Fruit fly (Drosophila melanogaster) whole organism, embryonic: Measurements from ENCODE around the gene CG42759.
A peak's percentile ranks its signal among the peaks of the same experiment; 100 is the strongest.

Experiments used
- ATbp ChIP-seq: fragments of 200-800 bp; sonication (Bioruptor generic); optimal IDR thresholded peaks from 2 replicates; lab custom pipeline; 2017; ENCODE audit warnings: missing biosample characterization, mild to moderate bottlenecking, missing genetic modification characterization, missing genetic modification reagents
- Ada2b ChIP-seq: fragments of 200-800 bp; sonication (Bioruptor generic); IDR thresholded peaks from 2 replicates; pipeline ENCODE4 v1.3.6; 2022; ENCODE audit warnings: missing biosample characterization, missing genetic modification characterization
- Atf-2 ChIP-seq: fragments of 200-800 bp; sonication (Bioruptor generic); optimal IDR thresholded peaks from 2 replicates; lab custom pipeline; 2016; ENCODE audit warnings: missing biosample characterization, missing genetic modification characterization
- Atf3 ChIP-seq: fragments of 200-800 bp; sonication (Bioruptor generic); optimal IDR thresholded peaks from 3 replicates; lab custom pipeline; 2016; ENCODE audit warnings: missing biosample characterization, missing genetic modification characterization
- CG11085 ChIP-seq: fragments of 200-800 bp; sonication (Bioruptor generic); IDR thresholded peaks from 2 replicates; pipeline ENCODE4 v1.3.6; 2022; ENCODE audit warnings: missing biosample characterization, missing genetic modification characterization
- CG14050 ChIP-seq: fragments of 200-800 bp; sonication (Bioruptor generic); IDR thresholded peaks from 3 replicates; pipeline ENCODE4 v1.3.6; 2022; ENCODE audit warnings: missing biosample characterization, missing genetic modification characterization
- CG14667 ChIP-seq: fragments of 200-800 bp; sonication (Bioruptor generic); IDR thresholded peaks from 2 replicates; pipeline ENCODE4 v1.3.6; 2022; ENCODE audit warnings: missing biosample characterization, missing genetic modification characterization
- CG17912 ChIP-seq: fragments of 200-800 bp; sonication (Bioruptor generic); optimal IDR thresholded peaks from 2 replicates; lab custom pipeline; 2018; ENCODE audit warnings: missing biosample characterization, mild to moderate bottlenecking, missing genetic modification characterization
- CG2678 ChIP-seq: fragments of 200-800 bp; sonication (Bioruptor generic); optimal IDR thresholded peaks from 3 replicates; lab custom pipeline; 2019; ENCODE audit warnings: missing biosample characterization, mild to moderate bottlenecking, missing genetic modification characterization, moderate library complexity
- CG31365 ChIP-seq: fragments of 200-800 bp; sonication (Bioruptor generic); optimal IDR thresholded peaks from 2 replicates; lab custom pipeline; 2018; ENCODE audit warnings: missing biosample characterization, mild to moderate bottlenecking, missing genetic modification characterization
- CG31441 ChIP-seq: fragments of 200-800 bp; sonication (Bioruptor generic); IDR thresholded peaks from 2 replicates; pipeline ENCODE4 v1.3.6; 2022; ENCODE audit warnings: missing biosample characterization, missing genetic modification characterization
- CG3995 ChIP-seq: fragments of 200-800 bp; sonication (Bioruptor generic); optimal IDR thresholded peaks from 3 replicates; lab custom pipeline; 2016; ENCODE audit warnings: missing biosample characterization, missing genetic modification characterization
- CG5180 ChIP-seq: fragments of 200-800 bp; sonication (Bioruptor generic); optimal IDR thresholded peaks from 3 replicates; lab custom pipeline; 2017; ENCODE audit warnings: missing biosample characterization, missing genetic modification characterization, mild to moderate bottlenecking, moderate library complexity, missing genetic modification reagents
- CG6254 ChIP-seq: fragments of 200-800 bp; sonication (Bioruptor generic); optimal IDR thresholded peaks from 3 replicates; lab custom pipeline; 2017; ENCODE audit warnings: mild to moderate bottlenecking, missing biosample characterization, missing genetic modification reagents, missing genetic modification characterization
- CG6765 ChIP-seq: fragments of 200-800 bp; sonication (Bioruptor generic); optimal IDR thresholded peaks from 3 replicates; lab custom pipeline; 2017; ENCODE audit warnings: missing biosample characterization, mild to moderate bottlenecking, missing genetic modification characterization
- CG7357 ChIP-seq: fragments of 200-800 bp; sonication (Bioruptor generic); IDR thresholded peaks from 3 replicates; pipeline ENCODE4 v1.3.6; 2022; ENCODE audit warnings: missing biosample characterization, missing genetic modification characterization
- CG7745 ChIP-seq: fragments of 200-800 bp; sonication (Bioruptor generic); optimal IDR thresholded peaks from 2 replicates; lab custom pipeline; 2018; ENCODE audit warnings: missing biosample characterization, mild to moderate bottlenecking, missing genetic modification characterization, moderate library complexity
- CG7786 ChIP-seq: fragments of 200-800 bp; sonication (Bioruptor generic); optimal IDR thresholded peaks from 2 replicates; lab custom pipeline; 2016; ENCODE audit warnings: missing biosample characterization, missing genetic modification characterization
- CG9437 ChIP-seq: fragments of 200-800 bp; sonication (Bioruptor generic); optimal IDR thresholded peaks from 2 replicates; lab custom pipeline; 2018; ENCODE audit warnings: missing biosample characterization, mild to moderate bottlenecking, missing genetic modification characterization
- CG9727 ChIP-seq: fragments of 200-800 bp; sonication (Bioruptor generic); optimal IDR thresholded peaks from 3 replicates; lab custom pipeline; 2017; ENCODE audit warnings: missing biosample characterization, mild to moderate bottlenecking, missing genetic modification characterization
- Deaf1 ChIP-seq: fragments of 200-800 bp; optimal IDR thresholded peaks from 3 replicates; lab custom pipeline; 2019; ENCODE audit warnings: missing biosample characterization, mild to moderate bottlenecking, missing genetic modification characterization, moderate library complexity
- E2f2 ChIP-seq: fragments of 200-800 bp; sonication (Bioruptor generic); IDR thresholded peaks from 2 replicates; pipeline ENCODE4 v1.3.6; 2022; ENCODE audit warnings: missing biosample characterization, missing genetic modification characterization
- ERR ChIP-seq: fragments of 200-800 bp; sonication (Bioruptor generic); optimal IDR thresholded peaks from 2 replicates; lab custom pipeline; 2016; ENCODE audit warnings: missing biosample characterization, missing genetic modification characterization
- HHEX ChIP-seq: fragments of 200-800 bp; sonication (Bioruptor generic); optimal IDR thresholded peaks from 3 replicates; lab custom pipeline; 2017; ENCODE audit warnings: missing biosample characterization, mild to moderate bottlenecking, missing genetic modification characterization, missing genetic modification reagents
- Hand ChIP-seq: fragments of 200-800 bp; sonication (Bioruptor generic); optimal IDR thresholded peaks from 2 replicates; lab custom pipeline; 2017; ENCODE audit warnings: mild to moderate bottlenecking, missing biosample characterization, missing genetic modification reagents, missing genetic modification characterization
- Hr3 ChIP-seq: fragments of 200-800 bp; sonication (Bioruptor generic); optimal IDR thresholded peaks from 3 replicates; lab custom pipeline; 2016; ENCODE audit warnings: missing biosample characterization, missing genetic modification characterization
- Hr78 ChIP-seq, 2 experiments: fragments of 200-800 bp in 1 of 2; fragments of >200 bp in 1 of 2; sonication (Bioruptor generic) in 1 of 2; optimal IDR thresholded peaks; 2 replicates each; lab custom pipeline; 2017 to 2019; ENCODE audit warnings: missing biosample characterization in 2 of 2, missing genetic modification characterization in 2 of 2, mild to moderate bottlenecking in 1 of 2, moderate library complexity in 1 of 2
- MBD-R2 ChIP-seq: fragments of 200-800 bp; sonication (Bioruptor generic); IDR thresholded peaks from 2 replicates; pipeline ENCODE4 v1.3.6; 2022; ENCODE audit warnings: missing biosample characterization, missing genetic modification characterization
- Mrtf ChIP-seq: fragments of 200-800 bp; sonication (Bioruptor generic); IDR thresholded peaks from 3 replicates; pipeline ENCODE4 v1.3.6; 2022; ENCODE audit warnings: missing biosample characterization, missing genetic modification characterization
- Nf-YB ChIP-seq: fragments of 200-800 bp; sonication (Bioruptor generic); optimal IDR thresholded peaks from 3 replicates; lab custom pipeline; 2019; ENCODE audit warnings: missing biosample characterization, mild to moderate bottlenecking, missing genetic modification characterization, moderate library complexity
- Sry-β ChIP-seq: fragments of 200-800 bp; sonication (Bioruptor generic); optimal IDR thresholded peaks from 2 replicates; lab custom pipeline; 2018; ENCODE audit warnings: missing biosample characterization, mild to moderate bottlenecking, missing genetic modification characterization, moderate library complexity
- Ssrp ChIP-seq: fragments of 200-800 bp; sonication (Bioruptor generic); optimal IDR thresholded peaks from 2 replicates; lab custom pipeline; 2018; ENCODE audit warnings: missing biosample characterization, mild to moderate bottlenecking, missing genetic modification characterization, moderate library complexity
- Stat92E ChIP-seq, 3 experiments: fragments of >200 bp in 2 of 3; fragments of 200-800 bp in 1 of 3; sonication (Bioruptor generic) in 1 of 3; optimal IDR thresholded peaks; 2 replicates each; lab custom pipeline; 2017 to 2019; ENCODE audit warnings: missing biosample characterization in 3 of 3, missing genetic modification characterization in 3 of 3, mild to moderate bottlenecking in 1 of 3, moderate library complexity in 1 of 3
- Taf1 ChIP-seq: fragments of 200-800 bp; sonication (Bioruptor generic); IDR thresholded peaks from 2 replicates; pipeline ENCODE4 v1.3.6; 2022; ENCODE audit warnings: missing biosample characterization, missing genetic modification characterization
- Trl ChIP-seq, 3 experiments: fragments of >200 bp in 2 of 3; fragments of 200-800 bp in 1 of 3; sonication (Bioruptor generic) in 1 of 3; optimal IDR thresholded peaks; 2 replicates in 1 of 3; 3 replicates in 2 of 3; lab custom pipeline; 2016 to 2017; ENCODE audit warnings: missing biosample characterization in 1 of 3, missing genetic modification characterization in 1 of 3
- az2 ChIP-seq: fragments of 200-800 bp; sonication (Bioruptor generic); optimal IDR thresholded peaks from 3 replicates; lab custom pipeline; 2016; ENCODE audit warnings: missing biosample characterization, missing genetic modification characterization
- bowl ChIP-seq: fragments of 200-800 bp; sonication (Bioruptor generic); IDR thresholded peaks from 2 replicates; pipeline ENCODE4 v1.3.6; 2022; ENCODE audit warnings: missing biosample characterization, missing genetic modification characterization
- cg ChIP-seq: fragments of 200-800 bp; sonication (Bioruptor generic); optimal IDR thresholded peaks from 3 replicates; lab custom pipeline; 2019; ENCODE audit warnings: missing biosample characterization, mild to moderate bottlenecking, missing genetic modification characterization, moderate library complexity
- chn ChIP-seq: fragments of 200-800 bp; sonication (Bioruptor generic); optimal IDR thresholded peaks from 2 replicates; lab custom pipeline; 2016; ENCODE audit warnings: missing biosample characterization, missing genetic modification characterization
- crc ChIP-seq: fragments of 200-800 bp; sonication (Bioruptor generic); optimal IDR thresholded peaks from 2 replicates; lab custom pipeline; 2016; ENCODE audit warnings: missing biosample characterization, missing genetic modification characterization
- gce ChIP-seq: fragments of 200-800 bp; sonication (Bioruptor generic); IDR thresholded peaks from 3 replicates; pipeline ENCODE4 v1.3.6; 2022; ENCODE audit warnings: missing biosample characterization, missing genetic modification characterization
- gsb-n ChIP-seq: fragments of 200-800 bp; sonication (Bioruptor generic); optimal IDR thresholded peaks from 3 replicates; lab custom pipeline; 2018; ENCODE audit warnings: missing biosample characterization, mild to moderate bottlenecking, missing genetic modification characterization
- kah ChIP-seq: fragments of 200-800 bp; sonication (Bioruptor generic); optimal IDR thresholded peaks from 2 replicates; lab custom pipeline; 2018; ENCODE audit warnings: missing biosample characterization, mild to moderate bottlenecking, missing genetic modification characterization
- lola ChIP-seq, 3 experiments: fragments of >200 bp in 2 of 3; fragments of 200-800 bp in 1 of 3; sonication (Bioruptor generic) in 1 of 3; optimal IDR thresholded peaks; 2 replicates each; lab custom pipeline; 2017 to 2019; ENCODE audit warnings: missing biosample characterization in 3 of 3, missing genetic modification characterization in 3 of 3, mild to moderate bottlenecking in 1 of 3, moderate library complexity in 1 of 3
- rib ChIP-seq: fragments of 200-800 bp; sonication (Bioruptor generic); IDR thresholded peaks from 2 replicates; pipeline ENCODE4 v1.3.6; 2022; ENCODE audit warnings: missing biosample characterization, missing genetic modification characterization
- scrt ChIP-seq: fragments of 200-800 bp; sonication (Bioruptor generic); optimal IDR thresholded peaks from 2 replicates; lab custom pipeline; 2018; ENCODE audit warnings: missing biosample characterization, mild to moderate bottlenecking, missing genetic modification characterization, moderate library complexity
- slbo ChIP-seq: fragments of 200-800 bp; sonication (Bioruptor generic); IDR thresholded peaks from 2 replicates; pipeline ENCODE4 v1.3.6; 2022; ENCODE audit warnings: missing biosample characterization, missing genetic modification characterization
- vnd ChIP-seq: fragments of 200-800 bp; sonication (Bioruptor generic); IDR thresholded peaks from 3 replicates; pipeline ENCODE4 v1.3.6; 2022; ENCODE audit warnings: missing biosample characterization, missing genetic modification characterization; ENCODE audit not compliant: partially characterized antibody
- vvl ChIP-seq: fragments of 200-800 bp; sonication (Bioruptor generic); IDR thresholded peaks from 2 replicates; pipeline ENCODE4 v1.3.6; 2022; ENCODE audit warnings: missing biosample characterization, missing genetic modification characterization
- zf30C ChIP-seq: fragments of 200-800 bp; sonication (Bioruptor generic); optimal IDR thresholded peaks from 3 replicates; lab custom pipeline; 2018; ENCODE audit warnings: missing biosample characterization, mild to moderate bottlenecking, missing genetic modification characterization

Gene CG42759

DNA sequence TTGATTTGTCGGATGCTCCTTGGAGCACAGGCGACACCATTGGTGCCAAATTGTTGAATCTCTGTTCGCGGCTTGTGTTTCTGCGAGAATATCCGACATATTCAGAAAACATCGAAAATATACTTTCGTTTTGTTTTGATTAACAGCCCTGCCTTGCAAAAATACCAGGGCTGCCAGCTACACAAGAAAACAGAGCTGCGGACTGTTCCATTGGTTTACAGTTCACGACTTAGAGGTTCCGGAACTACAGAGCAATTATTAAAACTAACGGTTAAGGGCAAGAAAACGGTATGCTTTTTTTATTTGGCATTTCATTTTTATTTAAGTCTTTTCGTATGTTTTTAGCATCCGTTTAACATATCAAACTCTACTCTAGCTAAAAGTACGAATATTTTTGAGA, 18.3 kb downstream of the CG42759 start, which contains the start of gene CG6254 (continued):
- TF ChIP-seq ATbp (GFP tag; lab: Kevin White, UChicago) (no peak), Hr3 (GFP tag; lab: Kevin White, UChicago) (no peak), CG17912 (GFP tag; lab: Kevin White, UChicago) (no peak), Atf-2 (GFP tag; lab: Kevin White, UChicago) (no peak), CG6254 (GFP tag; lab: Kevin White, UChicago) (no peak), CG2678 (tag; lab: Kevin White, UChicago) (no peak), vnd (peak; percentile 28; the same call in 1 of the 3 replicates), CG7786 (GFP tag; lab: Kevin White, UChicago) (peak; percentile 34), lola (GFP tag; optimal IDR thresholded peaks at IDR 0.05; lab: Kevin White, UChicago) (no peak), CG9437 (no peak), Trl (optimal IDR thresholded peaks at IDR 0.05; lab: Kevin White, UChicago) (no peak), Trl (GFP tag; optimal IDR thresholded peaks at IDR 0.05; lab: Kevin White, UChicago) (peak; percentile 47), bowl (GFP tag; lab: Robert Waterston, UW) (no peak), ERR (GFP tag; lab: Kevin White, UChicago) (no peak), Nf-YB (GFP tag; lab: Kevin White, UChicago) (no peak), CG31365 (tag; lab: Kevin White, UChicago) (no peak), CG31441 (GFP tag; lab: Robert Waterston, UW) (no peak), Hand (GFP tag; lab: Kevin White, UChicago) (no peak), Sry-β (GFP tag; lab: Kevin White, UChicago) (peak; percentile 39), az2 (GFP tag; lab: Kevin White, UChicago) (peak; percentile 45), Stat92E (GFP tag; optimal IDR thresholded peaks at IDR 0.05; lab: Kevin White, UChicago) (peak in 1 of 3 experiments; percentile 30), Atf3 (GFP tag; lab: Kevin White, UChicago) (no peak), E2f2 (GFP tag; lab: Robert Waterston, UW) (peak; percentile 37), Ada2b (GFP tag; lab: Robert Waterston, UW) (0 out of 2 replicates have a peak, but pooled peaks have one; percentile 8), scrt (GFP tag; lab: Kevin White, UChicago) (no peak), Taf1 (GFP tag; lab: Robert Waterston, UW) (no peak), MBD-R2 (GFP tag; lab: Robert Waterston, UW) (peak; percentile 99), chn (GFP tag; lab: Kevin White, UChicago) (no peak), gsb-n (no peak), CG11085 (GFP tag; lab: Robert Waterston, UW) (no peak), vvl (GFP tag; lab: Robert Waterston, UW) (peak; percentile 77), Mrtf (GFP tag; lab: Robert Waterston, UW) (0 out of 3 replicates have a peak, but pooled peaks have one; percentile 27), Ssrp (tag; lab: Kevin White, UChicago) (no peak), CG3995 (GFP tag; lab: Kevin White, UChicago) (peak; percentile 36), crc (GFP tag; lab: Kevin White, UChicago) (no peak), CG14050 (no peak; the same call in 2 of the 3 replicates), Deaf1 (tag; lab: Kevin White, UChicago) (no peak), Hr78 (GFP tag; optimal IDR thresholded peaks at IDR 0.05; lab: Kevin White, UChicago) (no peak), CG9727 (no peak), gce (no peak), HHEX (no peak), slbo (GFP tag; lab: Robert Waterston, UW) (peak; percentile 74; the same call in 1 of the 2 replicates), CG6765 (no peak), CG7357 (GFP tag; lab: Robert Waterston, UW) (no peak), CG5180 (GFP tag; lab: Kevin White, UChicago) (no peak), cg (no peak), rib (no peak), zf30C (no peak), CG14667 (GFP tag; lab: Robert Waterston, UW) (no peak), kah (no peak), CG7745 (tag; lab: Kevin White, UChicago) (no peak)
